Worm (Caenorhabditis elegans) whole organism, L1 larva: Measurements from ENCODE around the gene ech-6.

Source experiments
- aly-2 ChIP-seq: fragments of 150-350 bp; optimal IDR thresholded peaks from 2 replicates; lab custom pipeline; 2014; ENCODE audit warnings: missing biosample characterization, missing genetic modification characterization
- efl-1 ChIP-seq, 4 experiments: fragments of 150-350 bp; optimal IDR thresholded peaks in 3 of 4; peaks in 1 of 4; 1 replicate in 1 of 4; 2 replicates in 3 of 4; lab custom pipeline; 2014; ENCODE audit warnings: missing biosample characterization in 2 of 4, missing genetic modification characterization in 2 of 4, missing genetic modification reagents in 2 of 4
- egl-27 ChIP-seq, 2 experiments: fragments of 150-350 bp in 1 of 2; sonication (generic microtip); optimal IDR thresholded peaks; 3 replicates each; lab custom pipeline; 2017 to 2018; ENCODE audit warnings: missing biosample characterization in 2 of 2, missing genetic modification characterization in 2 of 2, missing genetic modification reagents in 2 of 2
- elt-3 ChIP-seq, 6 experiments: fragments of 150-350 bp in 1 of 6; sonication (generic microtip); optimal IDR thresholded peaks; 2 replicates each; lab custom pipeline; 2017 to 2018; ENCODE audit warnings: missing biosample characterization in 6 of 6, missing genetic modification characterization in 6 of 6, inconsistent platforms in 1 of 6
- nhr-28 ChIP-seq: fragments of 150-350 bp; optimal IDR thresholded peaks from 2 replicates; lab custom pipeline; 2014; ENCODE audit warnings: missing biosample characterization, missing genetic modification characterization
- nhr-77 ChIP-seq: fragments of 150-350 bp; optimal IDR thresholded peaks from 2 replicates; lab custom pipeline; 2014; ENCODE audit warnings: missing biosample characterization, missing genetic modification characterization
- pag-3 ChIP-seq: sonication (generic microtip); optimal IDR thresholded peaks from 2 replicates; lab custom pipeline; 2017; ENCODE audit warnings: missing genetic modification characterization, mild to moderate bottlenecking, missing compliant biosample characterization, antibody characterized with exemption, borderline replicate concordance; ENCODE audit not compliant: insufficient read depth
- snpc-4 ChIP-seq: fragments of 150-350 bp; optimal IDR thresholded peaks from 2 replicates; lab custom pipeline; 2014; ENCODE audit warnings: missing biosample characterization, missing genetic modification characterization
- swsn-7 ChIP-seq: sonication (generic microtip); optimal IDR thresholded peaks from 2 replicates; lab custom pipeline; 2016; ENCODE audit warnings: missing genetic modification characterization, missing compliant biosample characterization
- tbx-2 ChIP-seq: sonication (generic microtip); optimal IDR thresholded peaks from 2 replicates; lab custom pipeline; 2016; ENCODE audit warnings: missing genetic modification characterization, missing compliant biosample characterization
- unc-130 ChIP-seq: fragments of 150-350 bp; optimal IDR thresholded peaks from 2 replicates; lab custom pipeline; 2017; ENCODE audit warnings: missing biosample characterization, missing genetic modification characterization, inconsistent platforms
- unc-30 ChIP-seq: sonication (generic microtip); optimal IDR thresholded peaks from 2 replicates; lab custom pipeline; 2017; ENCODE audit warnings: missing biosample characterization, missing genetic modification characterization
- unc-86 ChIP-seq: sonication (generic microtip); optimal IDR thresholded peaks from 2 replicates; lab custom pipeline; 2016; ENCODE audit warnings: missing genetic modification characterization, missing compliant biosample characterization
- ztf-11 ChIP-seq, 2 experiments: sonication (generic microtip); optimal IDR thresholded peaks; 2 replicates each; lab custom pipeline; 2016 to 2017; ENCODE audit warnings: missing genetic modification characterization in 2 of 2, missing biosample characterization in 1 of 2, missing compliant biosample characterization in 1 of 2

ce11 chrIII:9705157-9705905 lies 47.4 kb downstream of the ech-6 start:
- TF ChIP-seq efl-1 (optimal IDR thresholded peaks at IDR 0.05; lab: Kevin White, UChicago): no peak
- no peak for TF ChIP-seq efl-1 (GFP tag; optimal IDR thresholded peaks at IDR 0.05 in 1 of 2; lab: Kevin White, UChicago)
- TF ChIP-seq unc-130 (tag; lab: Kevin White, UChicago): no peak
- no peak for TF ChIP-seq pag-3
- TF ChIP-seq unc-86 (tag; lab: Kevin White, UChicago): no peak
- no peak for TF ChIP-seq nhr-28 (tag; lab: Kevin White, UChicago)
- no peak for TF ChIP-seq aly-2
- no peak for TF ChIP-seq egl-27 (tag; optimal IDR thresholded peaks at IDR 0.05; lab: Kevin White, UChicago)
- no peak for TF ChIP-seq elt-3 (tag; optimal IDR thresholded peaks at IDR 0.05; lab: Kevin White, UChicago)
- no peak for TF ChIP-seq swsn-7 (tag; lab: Kevin White, UChicago)
- TF ChIP-seq tbx-2 (tag; lab: Kevin White, UChicago): no peak
- no peak for TF ChIP-seq snpc-4 (tag; lab: Kevin White, UChicago)
- no peak for TF ChIP-seq nhr-77
- no peak for TF ChIP-seq ztf-11 (tag; optimal IDR thresholded peaks at IDR 0.05; lab: Kevin White, UChicago)
- no peak for TF ChIP-seq unc-30
